Fruit fly (Drosophila melanogaster) whole organism, wandering third instar larva: ENCODE results near the gene Vps45.
A peak's percentile ranks its signal among the peaks of the same experiment; 100 is the strongest.

Experiments
- CG32264 ChIP-seq: fragments of 200-800 bp; sonication (Bioruptor generic); optimal IDR thresholded peaks from 2 replicates; lab custom pipeline; 2016; ENCODE audit warnings: missing biosample characterization, missing genetic modification characterization
- CG9705 ChIP-seq: fragments of 200-800 bp; sonication (Bioruptor generic); optimal IDR thresholded peaks from 2 replicates; lab custom pipeline; 2018; ENCODE audit warnings: missing biosample characterization, mild to moderate bottlenecking, missing genetic modification characterization
- CrebA ChIP-seq: fragments of 200-800 bp; sonication (Bioruptor generic); optimal IDR thresholded peaks from 2 replicates; lab custom pipeline; 2016; ENCODE audit warnings: missing biosample characterization, mild to moderate bottlenecking, missing genetic modification characterization, borderline replicate concordance
- Dfd ChIP-seq: fragments of >200 bp; optimal IDR thresholded peaks from 2 replicates; lab custom pipeline; 2017; ENCODE audit warnings: missing biosample characterization, missing genetic modification characterization
- Dif ChIP-seq: fragments of 200-275, 200-300 bp; sonication (Bioruptor generic); optimal IDR thresholded peaks from 2 replicates; lab custom pipeline; 2018; ENCODE audit warnings: missing biosample characterization, missing genetic modification characterization; ENCODE audit not compliant: partially characterized antibody
- GATAd ChIP-seq: sonication (Bioruptor generic); optimal IDR thresholded peaks from 2 replicates; lab custom pipeline; 2016; ENCODE audit warnings: missing biosample characterization, missing genetic modification characterization
- HLH106 ChIP-seq: fragments of 200-800 bp; optimal IDR thresholded peaks from 3 replicates; lab custom pipeline; 2019; ENCODE audit warnings: missing biosample characterization, mild to moderate bottlenecking, missing genetic modification characterization, moderate library complexity
- Hr78 ChIP-seq: fragments of >200 bp; optimal IDR thresholded peaks from 2 replicates; lab custom pipeline; 2017; ENCODE audit warnings: missing biosample characterization, missing genetic modification characterization
- Hr83 ChIP-seq: fragments of 200-300 bp; sonication (Bioruptor generic); optimal IDR thresholded peaks from 2 replicates; lab custom pipeline; 2016; ENCODE audit warnings: missing biosample characterization, mild to moderate bottlenecking, missing genetic modification characterization, moderate library complexity; ENCODE audit not compliant: poor library complexity, severe bottlenecking
- Jra ChIP-seq: sonication (Bioruptor generic); optimal IDR thresholded peaks from 2 replicates; lab custom pipeline; 2016; ENCODE audit warnings: missing biosample characterization, missing genetic modification characterization
- Mio ChIP-seq: sonication (Bioruptor generic); optimal IDR thresholded peaks from 2 replicates; lab custom pipeline; 2016; ENCODE audit warnings: missing biosample characterization, missing genetic modification characterization
- Myc ChIP-seq: fragments of >200 bp; optimal IDR thresholded peaks from 2 replicates; lab custom pipeline; 2017
- N ChIP-seq: fragments of >200 bp; optimal IDR thresholded peaks from 2 replicates; lab custom pipeline; 2018; ENCODE audit warnings: missing biosample characterization, missing external identifiers, missing genetic modification characterization
- OdsH ChIP-seq: fragments of 200-800 bp; sonication (Bioruptor generic); optimal IDR thresholded peaks from 2 replicates; lab custom pipeline; 2016; ENCODE audit warnings: missing biosample characterization, mild to moderate bottlenecking, missing genetic modification characterization
- Rel ChIP-seq, 2 experiments: fragments of 200-800 bp; sonication (Bioruptor generic) in 1 of 2; optimal IDR thresholded peaks; 2 replicates in 1 of 2; 3 replicates in 1 of 2; lab custom pipeline; 2016 to 2019; ENCODE audit warnings: mild to moderate bottlenecking in 2 of 2, missing biosample characterization in 2 of 2, missing genetic modification characterization in 2 of 2, moderate library complexity in 1 of 2
- Sp1 ChIP-seq: fragments of 200-800 bp; sonication (Bioruptor generic); optimal IDR thresholded peaks from 3 replicates; lab custom pipeline; 2019; ENCODE audit warnings: missing biosample characterization, mild to moderate bottlenecking, missing genetic modification characterization, moderate library complexity
- brk ChIP-seq: fragments of 200-800 bp; sonication (Bioruptor generic); optimal IDR thresholded peaks from 2 replicates; lab custom pipeline; 2016; ENCODE audit warnings: missing biosample characterization, mild to moderate bottlenecking, missing genetic modification characterization
- dmrt93B ChIP-seq: fragments of 200-800 bp; sonication (Bioruptor generic); optimal IDR thresholded peaks from 2 replicates; lab custom pipeline; 2018; ENCODE audit warnings: missing biosample characterization, mild to moderate bottlenecking, missing genetic modification characterization
- dsf ChIP-seq: sonication (Bioruptor generic); optimal IDR thresholded peaks from 2 replicates; lab custom pipeline; 2016; ENCODE audit warnings: missing biosample characterization, missing genetic modification characterization, borderline replicate concordance
- foxo ChIP-seq, 2 experiments: fragments of 200-800 bp; sonication (Bioruptor generic); optimal IDR thresholded peaks; 2 replicates in 1 of 2; 3 replicates in 1 of 2; lab custom pipeline; 2016 to 2017; ENCODE audit warnings: missing biosample characterization in 2 of 2, missing genetic modification characterization in 2 of 2
- fru ChIP-seq: fragments of 200-800 bp; sonication (Bioruptor generic); optimal IDR thresholded peaks from 3 replicates; lab custom pipeline; 2016; ENCODE audit warnings: missing biosample characterization, mild to moderate bottlenecking, missing genetic modification characterization
- h ChIP-seq: fragments of 200-800 bp; sonication (Bioruptor generic); optimal IDR thresholded peaks from 3 replicates; lab custom pipeline; 2016; ENCODE audit warnings: missing biosample characterization, mild to moderate bottlenecking, missing genetic modification characterization
- lola ChIP-seq: fragments of >200 bp; optimal IDR thresholded peaks from 2 replicates; lab custom pipeline; 2017; ENCODE audit warnings: missing biosample characterization, missing genetic modification characterization
- pan ChIP-seq: fragments of >200 bp; optimal IDR thresholded peaks from 2 replicates; lab custom pipeline; 2017
- psq ChIP-seq: fragments of 200-800 bp; sonication (Bioruptor generic); optimal IDR thresholded peaks from 3 replicates; lab custom pipeline; 2017; ENCODE audit warnings: missing biosample characterization, mild to moderate bottlenecking, missing genetic modification characterization, moderate library complexity
- rgr ChIP-seq: fragments of 200-800 bp; sonication (Bioruptor generic); optimal IDR thresholded peaks from 3 replicates; lab custom pipeline; 2016; ENCODE audit warnings: missing biosample characterization, mild to moderate bottlenecking, missing genetic modification characterization
- sage ChIP-seq: fragments of 200-800 bp; sonication (Bioruptor generic); optimal IDR thresholded peaks from 2 replicates; lab custom pipeline; 2016; ENCODE audit warnings: missing biosample characterization, mild to moderate bottlenecking, missing genetic modification characterization
- sv ChIP-seq: fragments of 200-800 bp; sonication (Bioruptor generic); optimal IDR thresholded peaks from 3 replicates; lab custom pipeline; 2016; ENCODE audit warnings: missing biosample characterization, missing genetic modification characterization
- tai ChIP-seq: sonication (Bioruptor generic); optimal IDR thresholded peaks from 2 replicates; lab custom pipeline; 2016; ENCODE audit warnings: missing biosample characterization, missing genetic modification characterization
- usp ChIP-seq: fragments of >200 bp; optimal IDR thresholded peaks from 2 replicates; lab custom pipeline; 2017; ENCODE audit warnings: missing biosample characterization, missing genetic modification characterization
- woc ChIP-seq: sonication (Bioruptor generic); optimal IDR thresholded peaks from 2 replicates; lab custom pipeline; 2016; ENCODE audit warnings: missing biosample characterization, mild to moderate bottlenecking, missing genetic modification characterization

The Vps45 gene

dm6 chr3R:9559413-9560014 is 4.2 kb upstream of the Vps45 start, which contains the start of the genes AP-1mu and MBD-like (continued):
- TF ChIP-seq foxo (GFP tag; optimal IDR thresholded peaks at IDR 0.05; lab: Kevin White, UChicago) = peak in 1 of 2 experiments; percentile 78
- no peak for TF ChIP-seq usp (GFP tag; lab: Kevin White, UChicago)
- TF ChIP-seq OdsH (GFP tag; lab: Kevin White, UChicago) = peak; percentile 57
- no peak for TF ChIP-seq lola (GFP tag; lab: Kevin White, UChicago)
- peak; percentile 67 for TF ChIP-seq woc
- no peak for TF ChIP-seq sage (GFP tag; lab: Kevin White, UChicago)

dm6 chr3R:9561121-9561520 is 2.6 kb upstream of the Vps45 start:
- TF ChIP-seq CG9705 = no peak
- TF ChIP-seq Dfd (GFP tag; lab: Kevin White, UChicago) = no peak
- no peak for TF ChIP-seq woc
- TF ChIP-seq Sp1 = no peak
- no peak for TF ChIP-seq Rel (GFP tag; optimal IDR thresholded peaks at IDR 0.05; lab: Kevin White, UChicago)
- TF ChIP-seq Rel (tag; optimal IDR thresholded peaks at IDR 0.05; lab: Kevin White, UChicago) = no peak
- TF ChIP-seq brk = no peak
- no peak for TF ChIP-seq fru
- TF ChIP-seq psq (GFP tag; lab: Kevin White, UChicago) = no peak
- TF ChIP-seq sage (GFP tag; lab: Kevin White, UChicago) = no peak
- TF ChIP-seq OdsH (GFP tag; lab: Kevin White, UChicago) = no peak

- no peak for TF ChIP-seq CrebA (GFP tag; lab: Kevin White, UChicago)
- TF ChIP-seq rgr (GFP tag; lab: Kevin White, UChicago) = no peak
- TF ChIP-seq lola (GFP tag; lab: Kevin White, UChicago) = no peak
- no peak for TF ChIP-seq dmrt93B
- TF ChIP-seq psq (GFP tag; lab: Kevin White, UChicago) = no peak
- no peak for TF ChIP-seq Mio (GFP tag; lab: Kevin White, UChicago)
- TF ChIP-seq h (GFP tag; lab: Kevin White, UChicago) = no peak
- TF ChIP-seq HLH106 (tag; lab: Kevin White, UChicago) = no peak
- no peak for TF ChIP-seq tai (GFP tag; lab: Kevin White, UChicago)
- no peak for TF ChIP-seq pan (lab: Kevin White, UChicago)
- TF ChIP-seq Rel (GFP tag; optimal IDR thresholded peaks at IDR 0.05; lab: Kevin White, UChicago) = no peak
- no peak for TF ChIP-seq Rel (tag; optimal IDR thresholded peaks at IDR 0.05; lab: Kevin White, UChicago)
- no peak for TF ChIP-seq woc
- TF ChIP-seq dsf (GFP tag; lab: Kevin White, UChicago) = no peak
- TF ChIP-seq GATAd = no peak
- no peak for TF ChIP-seq brk
- no peak for TF ChIP-seq sv (GFP tag; lab: Kevin White, UChicago)
- no peak for TF ChIP-seq Hr78 (GFP tag; lab: Kevin White, UChicago)
- no peak for TF ChIP-seq Dif (GFP tag; lab: Kevin White, UChicago)
- no peak for TF ChIP-seq CG32264 (GFP tag; lab: Kevin White, UChicago)
- no peak for TF ChIP-seq Jra (GFP tag; lab: Kevin White, UChicago)
- TF ChIP-seq, all 38 proteins: peak for 0
Measured at dm6 chr3R:9565895-9566294, 2.2 kb downstream of the Vps45 start, which contains the start of gene CG16789. Gene CG16789, plus strand, starts transcription at chr3R:9566195.

- TF ChIP-seq sv (GFP tag; lab: Kevin White, UChicago) (no peak), Myc (lab: Kevin White, UChicago) (peak; percentile 47)
- TF ChIP-seq, all 38 proteins: peak for 1
Measured at dm6 chr3R:9570114-9570513, 6.4 kb downstream of the Vps45 start, which contains the start of gene CG16790. Gene CG16790, minus strand, starts transcription at chr3R:9570214.

- TF ChIP-seq CrebA (GFP tag; lab: Kevin White, UChicago) (no peak), Rel (GFP tag; optimal IDR thresholded peaks at IDR 0.05; lab: Kevin White, UChicago) (no peak), Rel (tag; optimal IDR thresholded peaks at IDR 0.05; lab: Kevin White, UChicago) (peak; percentile 93)
Measured at dm6 chr3R:9570657-9571056, 6.9 kb downstream of the Vps45 start.

- TF ChIP-seq Hr83 (GFP tag; lab: Kevin White, UChicago) = no peak
- TF ChIP-seq CG32264 (GFP tag; lab: Kevin White, UChicago) = no peak
- no peak for TF ChIP-seq rgr (GFP tag; lab: Kevin White, UChicago)
- TF ChIP-seq psq (GFP tag; lab: Kevin White, UChicago) = no peak
- no peak for TF ChIP-seq brk
- no peak for TF ChIP-seq Sp1
- no peak for TF ChIP-seq usp (GFP tag; lab: Kevin White, UChicago)
- no peak for TF ChIP-seq Dfd (GFP tag; lab: Kevin White, UChicago)
- TF ChIP-seq N (GFP tag; lab: Kevin White, UChicago) = no peak
- no peak for TF ChIP-seq Jra (GFP tag; lab: Kevin White, UChicago)
- no peak for TF ChIP-seq Myc (lab: Kevin White, UChicago)
Measured at dm6 chr3R:9571523-9571922, 7.8 kb downstream of the Vps45 start, which contains the start of gene CG9396. Gene CG9396, minus strand, starts transcription at chr3R:9571623.
